Worm (Caenorhabditis elegans): Measurements from ENCODE around the gene Y17G7B.22.

DNA sequence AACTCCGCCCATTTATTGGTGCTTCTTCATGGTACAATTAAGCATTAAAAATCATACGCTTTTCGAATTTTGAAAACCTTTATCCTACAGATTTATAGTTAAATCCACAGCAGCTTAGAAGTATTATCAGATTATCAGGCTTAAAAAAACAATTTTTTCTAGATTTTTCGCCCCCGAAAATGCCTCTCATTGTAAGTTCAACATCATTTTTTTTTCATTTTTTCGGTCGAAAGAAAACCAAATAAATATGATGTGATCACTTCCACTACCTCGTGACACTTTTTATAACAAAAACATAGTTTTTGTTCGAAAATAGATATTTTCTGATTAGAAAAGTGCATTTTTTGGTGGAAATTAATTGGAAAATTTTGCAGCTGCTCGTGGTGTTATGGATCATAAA is 26.7 kb upstream of the Y17G7B.22 start:
- no peak for TF ChIP-seq nhr-77 (tag; optimal IDR thresholded peaks at IDR 0.05)
- no peak for TF ChIP-seq mdl-1 (tag; optimal IDR thresholded peaks at IDR 0.05)
- TF ChIP-seq lin-39 (tag; optimal IDR thresholded peaks at IDR 0.05), result no peak
- TF ChIP-seq egl-27 (tag; optimal IDR thresholded peaks at IDR 0.05), result no peak

All from whole organism, L3 larva.